Worm (Caenorhabditis elegans) whole organism, L1 larva: ENCODE data around the gene madd-2.

Experiments
- C04F5.9 ChIP-seq: sonication (generic microtip); optimal IDR thresholded peaks from 2 replicates; lab custom pipeline; 2016; ENCODE audit warnings: missing genetic modification characterization, missing compliant biosample characterization
- Y116A8C.19 ChIP-seq: sonication (generic microtip); optimal IDR thresholded peaks from 2 replicates; lab custom pipeline; 2016; ENCODE audit warnings: missing compliant biosample characterization, missing genetic modification characterization, borderline replicate concordance
- aly-2 ChIP-seq: fragments of 150-350 bp; optimal IDR thresholded peaks from 2 replicates; lab custom pipeline; 2014; ENCODE audit warnings: missing biosample characterization, missing genetic modification characterization
- ceh-63 ChIP-seq: fragments of 200-800 bp; sonication (Bioruptor generic); optimal IDR thresholded peaks from 2 replicates; lab custom pipeline; 2018; ENCODE audit warnings: mild to moderate bottlenecking, missing genetic modification characterization, missing compliant biosample characterization
- dpl-1 ChIP-seq, 3 experiments: fragments of 150-350 bp in 2 of 3; sonication (generic microtip) in 1 of 3; optimal IDR thresholded peaks; 2 replicates each; lab custom pipeline; 2014 to 2017; ENCODE audit warnings: missing biosample characterization in 3 of 3, missing genetic modification characterization in 3 of 3, missing genetic modification reagents in 3 of 3
- dsc-1 ChIP-seq: sonication (generic microtip); optimal IDR thresholded peaks from 2 replicates; lab custom pipeline; 2016; ENCODE audit warnings: mild to moderate bottlenecking, missing genetic modification characterization, missing compliant biosample characterization
- efl-1 ChIP-seq, 4 experiments: fragments of 150-350 bp; optimal IDR thresholded peaks in 3 of 4; peaks in 1 of 4; 1 replicate in 1 of 4; 2 replicates in 3 of 4; lab custom pipeline; 2014; ENCODE audit warnings: missing biosample characterization in 2 of 4, missing genetic modification characterization in 2 of 4, missing genetic modification reagents in 2 of 4
- efl-3 ChIP-seq: fragments of 200-800 bp; sonication (Bioruptor generic); optimal IDR thresholded peaks from 2 replicates; lab custom pipeline; 2018; ENCODE audit warnings: mild to moderate bottlenecking, missing genetic modification characterization, missing compliant biosample characterization
- egl-27 ChIP-seq, 2 experiments: fragments of 150-350 bp in 1 of 2; sonication (generic microtip); optimal IDR thresholded peaks; 3 replicates each; lab custom pipeline; 2017 to 2018; ENCODE audit warnings: missing biosample characterization in 2 of 2, missing genetic modification characterization in 2 of 2, missing genetic modification reagents in 2 of 2
- elt-2 ChIP-seq: sonication (generic microtip); optimal IDR thresholded peaks from 2 replicates; lab custom pipeline; 2016; ENCODE audit warnings: missing genetic modification characterization, mild to moderate bottlenecking, inconsistent platforms, missing compliant biosample characterization, missing genetic modification reagents
- ets-5 ChIP-seq: fragments of 200-800 bp; sonication (Bioruptor generic); IDR thresholded peaks from 2 replicates; pipeline ENCODE4 v1.3.6; 2022; ENCODE audit warnings: missing genetic modification characterization, missing compliant biosample characterization
- fkh-8 ChIP-seq: sonication (generic microtip); optimal IDR thresholded peaks from 2 replicates; lab custom pipeline; 2016; ENCODE audit warnings: mild to moderate bottlenecking, missing genetic modification characterization, missing compliant biosample characterization
- fos-1 ChIP-seq: fragments of 150-350 bp; optimal IDR thresholded peaks from 2 replicates; lab custom pipeline; 2014; ENCODE audit warnings: missing biosample characterization, missing genetic modification characterization
- hpl-2 ChIP-seq: fragments of 150-350 bp; optimal IDR thresholded peaks from 2 replicates; lab custom pipeline; 2014; ENCODE audit warnings: missing biosample characterization, missing genetic modification reagents, missing genetic modification characterization
- lin-14 ChIP-seq: fragments of 200-800 bp; sonication (Bioruptor generic); optimal IDR thresholded peaks from 2 replicates; lab custom pipeline; 2018; ENCODE audit warnings: mild to moderate bottlenecking, missing genetic modification characterization, moderate library complexity, missing compliant biosample characterization
- mef-2 ChIP-seq: fragments of 150-350 bp; optimal IDR thresholded peaks from 2 replicates; lab custom pipeline; 2014; ENCODE audit warnings: missing biosample characterization, missing genetic modification characterization
- mep-1 ChIP-seq: fragments of 150-350 bp; optimal IDR thresholded peaks from 2 replicates; lab custom pipeline; 2014; ENCODE audit warnings: missing biosample characterization, missing genetic modification characterization
- nhr-28 ChIP-seq: fragments of 150-350 bp; optimal IDR thresholded peaks from 2 replicates; lab custom pipeline; 2014; ENCODE audit warnings: missing biosample characterization, missing genetic modification characterization
- nhr-71 ChIP-seq: sonication (generic microtip); optimal IDR thresholded peaks from 2 replicates; lab custom pipeline; 2016; ENCODE audit warnings: mild to moderate bottlenecking, missing genetic modification characterization, moderate library complexity, missing compliant biosample characterization
- nhr-77 ChIP-seq: fragments of 150-350 bp; optimal IDR thresholded peaks from 2 replicates; lab custom pipeline; 2014; ENCODE audit warnings: missing biosample characterization, missing genetic modification characterization
- nhr-84 ChIP-seq: sonication (generic microtip); optimal IDR thresholded peaks from 2 replicates; lab custom pipeline; 2017; ENCODE audit warnings: missing biosample characterization, missing genetic modification characterization
- nhr-90 ChIP-seq: sonication (generic microtip); optimal IDR thresholded peaks from 2 replicates; lab custom pipeline; 2016; ENCODE audit warnings: mild to moderate bottlenecking, missing genetic modification characterization, missing compliant biosample characterization; ENCODE audit not compliant: poor library complexity
- pag-3 ChIP-seq: sonication (generic microtip); optimal IDR thresholded peaks from 2 replicates; lab custom pipeline; 2017; ENCODE audit warnings: missing genetic modification characterization, mild to moderate bottlenecking, missing compliant biosample characterization, antibody characterized with exemption, borderline replicate concordance; ENCODE audit not compliant: insufficient read depth
- pax-3 ChIP-seq: fragments of 200-800 bp; sonication (Bioruptor generic); optimal IDR thresholded peaks from 2 replicates; lab custom pipeline; 2018; ENCODE audit warnings: mild to moderate bottlenecking, missing genetic modification characterization, moderate library complexity, missing compliant biosample characterization
- rnt-1 ChIP-seq: sonication (generic microtip); optimal IDR thresholded peaks from 2 replicates; lab custom pipeline; 2016; ENCODE audit warnings: mild to moderate bottlenecking, missing genetic modification characterization, moderate library complexity, missing compliant biosample characterization
- skn-1 ChIP-seq: fragments of 150-350 bp; optimal IDR thresholded peaks from 2 replicates; lab custom pipeline; 2014; ENCODE audit warnings: missing biosample characterization, missing genetic modification characterization
- sox-4 ChIP-seq: sonication (generic microtip); optimal IDR thresholded peaks from 2 replicates; lab custom pipeline; 2016; ENCODE audit warnings: missing genetic modification characterization, missing compliant biosample characterization
- sup-37 ChIP-seq: fragments of 200-800 bp; sonication (Bioruptor generic); optimal IDR thresholded peaks from 2 replicates; lab custom pipeline; 2018; ENCODE audit warnings: mild to moderate bottlenecking, missing genetic modification characterization, missing compliant biosample characterization
- tbx-2 ChIP-seq: sonication (generic microtip); optimal IDR thresholded peaks from 2 replicates; lab custom pipeline; 2016; ENCODE audit warnings: missing genetic modification characterization, missing compliant biosample characterization
- unc-130 ChIP-seq: fragments of 150-350 bp; optimal IDR thresholded peaks from 2 replicates; lab custom pipeline; 2017; ENCODE audit warnings: missing biosample characterization, missing genetic modification characterization, inconsistent platforms
- unc-62 ChIP-seq: fragments of 150-350 bp; optimal IDR thresholded peaks from 2 replicates; lab custom pipeline; 2014; ENCODE audit warnings: missing biosample characterization, missing genetic modification reagents, missing genetic modification characterization
- unc-86 ChIP-seq: sonication (generic microtip); optimal IDR thresholded peaks from 2 replicates; lab custom pipeline; 2016; ENCODE audit warnings: missing genetic modification characterization, missing compliant biosample characterization
- unc-98 ChIP-seq: fragments of 200-800 bp; sonication (Bioruptor generic); IDR thresholded peaks from 2 replicates; pipeline ENCODE4 v1.3.6; 2022; ENCODE audit warnings: missing genetic modification characterization, missing compliant biosample characterization
- zip-4 ChIP-seq: fragments of 200-800 bp; sonication (Bioruptor generic); optimal IDR thresholded peaks from 2 replicates; lab custom pipeline; 2018; ENCODE audit warnings: mild to moderate bottlenecking, missing genetic modification characterization, moderate library complexity, missing compliant biosample characterization
- ztf-4 ChIP-seq: fragments of 150-350 bp; optimal IDR thresholded peaks from 2 replicates; lab custom pipeline; 2014; ENCODE audit warnings: missing biosample characterization, missing genetic modification characterization

The madd-2 gene

DNA sequence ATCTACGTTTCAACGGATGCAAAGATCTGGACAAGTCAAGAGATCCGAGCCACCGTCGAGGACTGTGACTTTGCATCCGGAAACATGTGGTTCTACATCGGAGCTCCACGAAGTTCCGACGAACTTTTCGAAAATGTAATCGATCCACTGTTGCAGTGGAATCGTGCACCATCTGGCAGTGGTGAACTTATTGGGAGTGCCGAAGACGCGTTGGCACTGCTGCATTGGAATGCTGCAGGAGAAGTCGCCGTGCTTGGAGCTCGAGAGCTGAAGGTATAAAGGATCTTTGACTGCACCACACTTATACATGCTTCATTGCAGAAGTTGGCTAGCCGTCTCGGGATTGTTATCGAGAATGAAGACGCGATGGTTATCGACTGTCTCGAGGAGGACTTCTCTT is 26.8 kb upstream of the madd-2 start (continued):
- TF ChIP-seq C04F5.9 (tag; lab: Kevin White, UChicago) (no peak), egl-27 (tag; optimal IDR thresholded peaks at IDR 0.05; lab: Kevin White, UChicago) (no peak), nhr-90 (tag; lab: Kevin White, UChicago) (peak; percentile 21)

DNA sequence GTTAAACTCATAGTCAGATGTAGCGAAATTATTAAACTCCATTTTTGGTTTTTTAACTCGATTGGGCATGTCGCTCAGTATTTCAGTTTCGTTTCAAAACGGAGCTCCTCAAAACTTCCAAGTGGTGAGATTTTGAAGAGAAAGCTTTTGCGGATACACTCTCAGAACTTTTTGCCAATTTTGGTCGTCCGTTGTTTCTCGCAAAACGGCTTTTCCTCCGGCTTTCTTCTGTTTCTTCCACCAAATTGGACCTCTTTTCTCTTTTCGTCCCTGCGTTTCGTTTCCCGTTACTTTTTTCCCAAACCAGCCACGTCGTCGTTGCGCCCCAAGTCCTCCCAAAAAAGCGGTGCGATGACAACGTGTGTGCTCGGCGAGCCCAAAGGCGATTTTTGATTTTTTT is 24.8 kb upstream of the madd-2 start, which contains the start of gene C39F7.1:
TSS of gene C39F7.1 (plus strand) at position 301 of the 400 bp plus-strand sequence.
- TF ChIP-seq lin-14 (GFP tag; lab: Kevin White, UChicago) (peak; percentile 43), unc-98 (GFP tag; lab: Robert Waterston, UW) (no peak)

DNA sequence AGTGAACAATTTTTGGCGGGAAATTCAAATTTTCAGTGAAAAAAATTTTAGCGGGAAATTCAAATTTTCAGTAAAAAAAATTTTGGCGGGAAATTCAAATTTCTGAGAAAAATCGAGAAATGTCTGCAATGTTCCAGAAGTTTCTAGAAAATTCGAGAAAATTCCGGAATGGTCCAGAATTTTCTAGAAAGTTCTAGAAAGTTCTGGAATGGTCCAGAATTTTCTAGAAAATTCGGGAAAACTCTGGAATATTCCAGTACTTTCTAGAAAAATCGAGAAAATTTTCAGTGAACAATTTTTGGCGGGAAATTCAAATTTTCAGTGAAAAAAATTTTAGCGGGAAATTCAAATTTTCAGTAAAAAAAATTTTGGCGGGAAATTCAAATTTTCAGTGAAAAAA is 21.8 kb upstream of the madd-2 start:
- TF ChIP-seq unc-98 (GFP tag; lab: Robert Waterston, UW) = 0 out of 2 replicates have a peak, but pooled peaks have one; percentile 19

DNA sequence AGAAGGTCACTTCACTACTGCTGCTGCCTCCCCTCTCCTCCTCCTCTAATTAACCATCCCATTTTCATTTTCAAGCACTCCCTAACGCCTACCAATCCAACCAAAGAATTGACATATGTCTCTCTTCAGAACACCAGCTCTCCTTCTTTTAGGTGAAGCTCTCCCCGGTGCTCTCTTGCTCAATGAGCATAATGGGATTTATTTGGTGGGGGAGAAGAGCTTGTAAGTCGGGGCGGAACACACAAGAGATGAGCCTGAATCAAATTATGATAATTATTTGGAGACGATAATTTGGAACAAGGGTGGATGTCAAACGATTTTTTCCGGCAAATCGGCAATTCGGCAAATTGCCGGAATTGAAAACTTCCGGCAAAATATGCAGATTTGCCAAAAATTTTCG is 17.5 kb upstream of the madd-2 start:
- no peak for TF ChIP-seq fkh-8 (tag; lab: Kevin White, UChicago)
- no peak for TF ChIP-seq sup-37 (GFP tag; lab: Kevin White, UChicago)
- no peak for TF ChIP-seq zip-4 (GFP tag; lab: Kevin White, UChicago)

DNA sequence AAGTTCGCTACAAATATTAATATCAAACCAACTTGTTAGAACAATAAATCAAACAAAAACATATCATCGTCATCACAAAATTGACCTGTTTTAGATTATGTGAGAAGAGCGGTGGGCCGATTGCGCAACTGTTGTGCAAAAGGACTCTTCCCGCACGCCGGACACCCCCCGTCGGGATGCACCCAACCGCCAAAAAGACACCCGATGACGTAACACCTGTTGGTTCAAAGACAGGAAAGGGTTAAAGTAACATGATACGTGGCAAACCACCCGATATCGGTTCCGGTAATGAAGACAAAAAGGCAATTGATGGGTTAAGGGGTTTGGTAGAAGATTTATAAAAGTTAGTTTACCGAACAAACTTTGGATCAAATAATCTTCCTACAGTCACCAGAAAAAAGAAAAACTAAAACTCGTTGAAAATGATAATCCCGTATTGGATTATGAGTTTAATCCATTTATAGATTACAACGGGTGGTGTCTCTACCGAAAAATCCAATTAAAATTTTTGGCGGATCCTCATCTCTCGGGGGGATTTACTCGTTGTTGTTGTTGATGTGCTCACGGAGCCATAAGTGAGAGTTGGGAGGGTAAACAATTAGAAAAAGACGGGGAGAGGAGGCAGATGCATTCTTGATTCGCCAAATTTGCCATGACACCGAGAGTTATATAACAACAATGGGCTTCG is 8.9 kb upstream of the madd-2 start:
- TF ChIP-seq unc-62 (GFP tag; lab: Kevin White, UChicago) (no peak), skn-1 (tag; lab: Kevin White, UChicago) (no peak), aly-2 (tag; lab: Kevin White, UChicago) (no peak), elt-2 (tag; lab: Kevin White, UChicago) (no peak), ceh-63 (GFP tag; lab: Kevin White, UChicago) (no peak), nhr-77 (tag; lab: Kevin White, UChicago) (no peak), efl-1 (optimal IDR thresholded peaks at IDR 0.05; lab: Kevin White, UChicago) (no peak), efl-1 (GFP tag; optimal IDR thresholded peaks at IDR 0.05 in 1 of 2; lab: Kevin White, UChicago) (no peak), zip-4 (GFP tag; lab: Kevin White, UChicago) (no peak), pag-3 (tag; lab: Kevin White, UChicago) (no peak), ets-5 (GFP tag; lab: Robert Waterston, UW) (no peak), pax-3 (tag; lab: Kevin White, UChicago) (no peak), unc-86 (no peak), nhr-28 (no peak), nhr-71 (tag; lab: Kevin White, UChicago) (no peak)

DNA sequence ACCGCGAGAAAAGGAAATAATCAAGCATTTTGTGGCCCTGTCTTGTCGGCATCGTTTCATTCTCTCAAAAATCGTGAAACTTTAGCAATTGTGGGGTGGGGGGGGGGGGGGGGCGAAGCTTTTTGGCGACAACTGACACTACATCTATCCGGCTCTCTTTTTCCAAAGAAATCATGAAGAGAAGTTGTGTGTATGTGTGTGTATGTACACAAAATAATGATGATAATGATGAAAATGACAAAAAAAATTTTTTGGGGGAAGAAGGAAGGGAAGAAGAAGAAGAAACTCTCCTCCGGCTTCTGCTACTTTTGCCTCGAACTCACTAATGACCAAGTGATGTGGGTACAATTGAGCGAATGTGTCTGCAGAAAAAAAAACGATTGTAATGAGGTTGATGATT is 7.8 kb upstream of the madd-2 start:
- peak; percentile 41 for TF ChIP-seq nhr-71 (tag; lab: Kevin White, UChicago)
- no peak for TF ChIP-seq sox-4 (tag; lab: Kevin White, UChicago)
- TF ChIP-seq unc-86 = no peak
- TF ChIP-seq C04F5.9 (tag; lab: Kevin White, UChicago) = no peak
- no peak for TF ChIP-seq tbx-2 (tag; lab: Kevin White, UChicago)
- TF ChIP-seq mef-2 (tag; lab: Kevin White, UChicago) = no peak
- peak; percentile 92 for TF ChIP-seq lin-14 (GFP tag; lab: Kevin White, UChicago)
- TF ChIP-seq zip-4 (GFP tag; lab: Kevin White, UChicago) = no peak
- TF ChIP-seq mep-1 (tag; lab: Kevin White, UChicago) = peak; percentile 5
- TF ChIP-seq nhr-77 (tag; lab: Kevin White, UChicago) = no peak
- no peak for TF ChIP-seq dsc-1 (tag; lab: Kevin White, UChicago)
- TF ChIP-seq Y116A8C.19 (tag; lab: Kevin White, UChicago) = no peak
- no peak for TF ChIP-seq dpl-1 (GFP tag; optimal IDR thresholded peaks at IDR 0.05; lab: Kevin White, UChicago)
- TF ChIP-seq nhr-84 (tag; lab: Kevin White, UChicago) = no peak
- TF ChIP-seq rnt-1 (tag; lab: Kevin White, UChicago) = peak; percentile 39
- no peak for TF ChIP-seq ztf-4
- TF ChIP-seq fos-1 (tag; lab: Kevin White, UChicago) = no peak
- no peak for TF ChIP-seq unc-130 (tag; lab: Kevin White, UChicago)
- TF ChIP-seq pag-3 (tag; lab: Kevin White, UChicago) = no peak
- TF ChIP-seq hpl-2 (GFP tag; lab: Kevin White, UChicago) = no peak
- TF ChIP-seq unc-98 (GFP tag; lab: Robert Waterston, UW) = no peak
- no peak for TF ChIP-seq efl-3 (GFP tag; lab: Kevin White, UChicago)
